Fruit fly (Drosophila melanogaster) whole organism, prepupa: ENCODE results near the gene CG32631.

ENCODE experiments used
- CG11294 ChIP-seq: fragments of 200-800 bp; sonication (Bioruptor generic); IDR thresholded peaks from 2 replicates; pipeline ENCODE4 v1.3.6; 2022; ENCODE audit warnings: missing biosample characterization, missing genetic modification characterization
- CG16779 ChIP-seq: fragments of 200-800 bp; sonication (Bioruptor generic); optimal IDR thresholded peaks from 3 replicates; lab custom pipeline; 2017; ENCODE audit warnings: missing biosample characterization, mild to moderate bottlenecking, missing genetic modification characterization
- CG4318 ChIP-seq: fragments of 200-800 bp; sonication (Bioruptor generic); optimal IDR thresholded peaks from 3 replicates; lab custom pipeline; 2017; ENCODE audit warnings: missing biosample characterization, mild to moderate bottlenecking, missing genetic modification characterization
- CG6808 ChIP-seq: fragments of 200-800 bp; sonication (Bioruptor generic); optimal IDR thresholded peaks from 3 replicates; lab custom pipeline; 2017; ENCODE audit warnings: missing biosample characterization, missing genetic modification characterization, mild to moderate bottlenecking, moderate library complexity, missing genetic modification reagents
- CG7368 ChIP-seq: fragments of 200-800 bp; sonication (Bioruptor generic); optimal IDR thresholded peaks from 3 replicates; lab custom pipeline; 2016; ENCODE audit warnings: missing biosample characterization, missing genetic modification characterization
- CG8632 ChIP-seq: fragments of 200-800 bp; sonication (Bioruptor generic); optimal IDR thresholded peaks from 3 replicates; lab custom pipeline; 2016; ENCODE audit warnings: missing biosample characterization, missing genetic modification characterization
- Eip75B ChIP-seq: fragments of 200-800 bp; sonication (Bioruptor generic); optimal IDR thresholded peaks from 3 replicates; lab custom pipeline; 2016; ENCODE audit warnings: missing biosample characterization, missing genetic modification characterization
- Eip93F ChIP-seq: fragments of 200-800 bp; sonication (Bioruptor generic); optimal IDR thresholded peaks from 2 replicates; lab custom pipeline; 2016; ENCODE audit warnings: missing biosample characterization, mild to moderate bottlenecking, missing genetic modification characterization
- Gug ChIP-seq: fragments of 200-800 bp; sonication (Bioruptor generic); IDR thresholded peaks from 2 replicates; pipeline ENCODE4 v1.3.6; 2022; ENCODE audit warnings: missing biosample characterization, missing genetic modification characterization
- Lpt ChIP-seq: fragments of 200-800 bp; sonication (Bioruptor generic); optimal IDR thresholded peaks from 3 replicates; lab custom pipeline; 2016; ENCODE audit warnings: missing biosample characterization, missing genetic modification characterization
- Sox15 ChIP-seq: fragments of 200-800 bp; sonication (Bioruptor generic); optimal IDR thresholded peaks from 3 replicates; lab custom pipeline; 2016; ENCODE audit warnings: missing biosample characterization, missing genetic modification characterization
- lz ChIP-seq: fragments of 200-800 bp; sonication (Bioruptor generic); optimal IDR thresholded peaks from 3 replicates; lab custom pipeline; 2016; ENCODE audit warnings: missing biosample characterization, missing genetic modification characterization
- svp ChIP-seq: fragments of 200-800 bp; sonication (Bioruptor generic); peaks from one replicate; lab custom pipeline; 2016; ENCODE audit warnings: missing biosample characterization, missing genetic modification characterization

DNA sequence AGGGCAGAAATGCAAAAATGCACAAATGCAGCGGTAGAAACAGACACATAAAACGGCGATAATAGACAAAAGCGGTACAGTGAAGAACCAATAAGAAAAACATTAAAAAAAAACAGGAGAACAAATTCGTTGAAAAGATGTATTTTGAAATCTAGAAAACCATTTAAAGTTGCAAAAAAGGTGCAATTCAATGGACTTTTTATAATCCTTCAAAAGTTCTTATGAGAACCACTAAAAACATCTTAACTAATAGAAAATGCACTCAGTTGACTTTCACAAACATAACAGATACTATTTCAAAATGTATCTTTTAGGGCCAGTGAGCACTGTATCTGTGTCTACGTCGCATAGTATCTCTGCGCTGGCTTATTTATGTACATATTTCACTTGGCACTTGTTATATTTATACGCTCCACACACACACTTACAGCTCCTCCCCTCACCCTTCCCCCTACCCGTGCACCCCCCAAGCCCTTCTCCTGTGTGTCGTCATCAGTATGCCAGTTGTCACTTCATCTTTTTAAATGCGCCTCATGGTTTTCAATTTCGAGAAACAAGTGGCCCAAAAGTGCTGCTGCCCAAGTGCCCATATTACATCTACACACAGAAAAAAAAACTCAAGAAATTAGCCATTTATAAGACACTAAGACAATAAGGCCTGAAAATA, 9.4 kb downstream of the CG32631 start:
- no peak; the same call in 1 of the 2 replicates for TF ChIP-seq CG11294 (GFP tag; lab: Robert Waterston, UW)
- no peak for TF ChIP-seq CG7368 (GFP tag; lab: Kevin White, UChicago)
- TF ChIP-seq Eip93F, result no peak
- peak; percentile 45 for TF ChIP-seq Lpt
- TF ChIP-seq CG16779 (tag; lab: Kevin White, UChicago), result no peak
- TF ChIP-seq CG6808 (GFP tag; lab: Kevin White, UChicago), result no peak
- peak; percentile 39; the same call in 1 of the 2 replicates for TF ChIP-seq Gug
- TF ChIP-seq CG4318 (GFP tag; lab: Kevin White, UChicago), result peak; percentile 25
- no peak for TF ChIP-seq svp
- TF ChIP-seq CG8632 (GFP tag; lab: Kevin White, UChicago), result no peak
- no peak for TF ChIP-seq lz (GFP tag; lab: Kevin White, UChicago)
- TF ChIP-seq Eip75B (GFP tag; lab: Kevin White, UChicago), result no peak
- no peak for TF ChIP-seq Sox15
